Worm (Caenorhabditis elegans): ENCODE data around the gene clec-41.

- TF ChIP-seq egl-18 (GFP tag; IDR thresholded peaks at IDR 0.05) (no peak), nfya-1 (tag; optimal IDR thresholded peaks at IDR 0.05; ENCODE audit: borderline replicate concordance, insufficient read depth) (no peak), bed-2 (GFP tag; IDR thresholded peaks at IDR 0.05) (no peak), lin-40 (tag; optimal IDR thresholded peaks at IDR 0.05) (no peak)
Observed at ce11 chrV:13137955-13138354, at the start of gene clec-41.

Data from whole organism, young adult.